Fruit fly (Drosophila melanogaster): ENCODE data around the gene Trmt61.
A peak's percentile ranks its signal among the peaks of the same experiment; 100 is the strongest.

Gene Trmt61

DNA sequence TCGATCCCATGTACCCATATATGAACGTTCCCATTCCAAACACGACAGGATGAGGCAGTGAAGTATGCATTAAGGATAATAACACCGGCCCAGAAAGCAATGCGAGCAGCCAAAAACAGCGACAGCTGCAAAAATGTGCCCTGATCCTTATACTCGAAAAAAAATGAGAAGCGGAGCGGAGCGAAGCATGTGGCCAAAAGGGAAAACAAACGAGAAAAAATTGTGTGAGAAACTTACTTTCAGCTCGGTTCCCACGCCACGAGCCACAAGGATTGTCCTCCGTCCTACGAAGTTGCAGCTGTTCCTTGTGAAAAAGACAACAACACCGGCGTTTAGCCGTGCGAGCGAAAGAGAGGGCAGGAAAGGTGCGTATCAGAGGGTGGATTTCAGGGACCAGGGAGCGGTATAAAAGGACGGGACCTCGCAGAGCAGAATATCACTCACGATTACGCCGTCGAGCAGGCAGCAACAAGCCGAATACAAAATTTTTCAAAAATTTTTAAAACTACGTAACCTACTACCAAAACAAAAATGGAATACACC is 19.4 kb upstream of the Trmt61 start:
- TF ChIP-seq cic (GFP tag; optimal IDR thresholded peaks at IDR 0.05) = no peak
- no peak for TF ChIP-seq CG33017 (tag; optimal IDR thresholded peaks at IDR 0.05)

DNA sequence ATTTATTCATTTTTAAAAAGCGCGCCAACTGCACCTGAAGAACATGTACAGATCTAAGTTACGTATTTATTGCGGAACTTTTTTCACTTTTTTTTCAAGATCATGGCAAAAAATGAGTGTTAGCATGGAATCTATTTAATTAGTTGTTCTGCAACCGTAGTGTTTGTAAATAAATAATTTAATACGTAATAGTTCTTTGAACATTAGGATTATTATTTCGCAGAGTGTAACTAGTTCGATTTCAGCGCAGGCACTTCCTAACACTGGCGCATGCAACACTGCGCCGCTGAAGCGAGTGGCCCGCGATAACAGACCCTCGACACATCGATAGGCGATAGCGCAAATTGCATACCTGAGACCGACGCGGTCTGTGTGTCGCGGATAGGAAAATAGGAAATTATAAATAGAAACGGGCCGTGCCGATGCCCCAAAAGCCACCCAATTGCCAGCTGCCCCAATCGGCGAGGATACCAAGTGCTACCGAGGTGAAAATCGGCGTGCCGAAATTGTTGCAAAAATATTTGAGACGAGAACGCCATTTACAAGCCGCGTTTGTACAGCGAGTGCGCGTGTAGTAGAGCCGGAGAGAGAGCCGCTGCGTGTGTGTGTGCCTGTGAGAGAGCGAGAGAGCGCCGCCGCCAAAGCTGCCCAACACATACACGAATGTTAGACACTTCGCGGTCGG is 17.7 kb upstream of the Trmt61 start, which contains the start of gene gro:
Gene gro (plus strand): TSS at position 320 of the 685 bp plus-strand sequence.
- TF ChIP-seq ovo (GFP tag; optimal IDR thresholded peaks at IDR 0.05) (peak; percentile 79), Mnt (GFP tag; optimal IDR thresholded peaks at IDR 0.05) (peak; percentile 79), CG11617 (GFP tag; optimal IDR thresholded peaks at IDR 0.05) (peak; percentile 22), CG7045 (GFP tag; optimal IDR thresholded peaks at IDR 0.05) (peak; percentile 65), bab1 (GFP tag; optimal IDR thresholded peaks at IDR 0.05) (peak; percentile 62), CG5204 (GFP tag; optimal IDR thresholded peaks at IDR 0.05) (peak; percentile 80), cnc (optimal IDR thresholded peaks at IDR 0.05) (no peak), CG12768 (GFP tag; optimal IDR thresholded peaks at IDR 0.05) (peak; percentile 40), pad (GFP tag; optimal IDR thresholded peaks at IDR 0.05) (peak; percentile 65), CG14711 (tag; optimal IDR thresholded peaks at IDR 0.05) (no peak), CG1620 (GFP tag; optimal IDR thresholded peaks at IDR 0.05) (peak; percentile 86), Hr96 (GFP tag; optimal IDR thresholded peaks at IDR 0.05) (peak; percentile 74), Clk (GFP tag; optimal IDR thresholded peaks at IDR 0.05) (peak; percentile 68), CG7101 (tag; optimal IDR thresholded peaks at IDR 0.05) (peak; percentile 68), tj (GFP tag; optimal IDR thresholded peaks at IDR 0.05) (no peak), cic (GFP tag; optimal IDR thresholded peaks at IDR 0.05) (no peak), toe (GFP tag; optimal IDR thresholded peaks at IDR 0.05) (peak; percentile 88), kay (GFP tag; ENCODE audit: borderline replicate concordance) (peak; percentile 91), Crg-1 (GFP tag; optimal IDR thresholded peaks at IDR 0.05) (peak; percentile 86), CG33017 (tag; optimal IDR thresholded peaks at IDR 0.05) (peak; percentile 60)

DNA sequence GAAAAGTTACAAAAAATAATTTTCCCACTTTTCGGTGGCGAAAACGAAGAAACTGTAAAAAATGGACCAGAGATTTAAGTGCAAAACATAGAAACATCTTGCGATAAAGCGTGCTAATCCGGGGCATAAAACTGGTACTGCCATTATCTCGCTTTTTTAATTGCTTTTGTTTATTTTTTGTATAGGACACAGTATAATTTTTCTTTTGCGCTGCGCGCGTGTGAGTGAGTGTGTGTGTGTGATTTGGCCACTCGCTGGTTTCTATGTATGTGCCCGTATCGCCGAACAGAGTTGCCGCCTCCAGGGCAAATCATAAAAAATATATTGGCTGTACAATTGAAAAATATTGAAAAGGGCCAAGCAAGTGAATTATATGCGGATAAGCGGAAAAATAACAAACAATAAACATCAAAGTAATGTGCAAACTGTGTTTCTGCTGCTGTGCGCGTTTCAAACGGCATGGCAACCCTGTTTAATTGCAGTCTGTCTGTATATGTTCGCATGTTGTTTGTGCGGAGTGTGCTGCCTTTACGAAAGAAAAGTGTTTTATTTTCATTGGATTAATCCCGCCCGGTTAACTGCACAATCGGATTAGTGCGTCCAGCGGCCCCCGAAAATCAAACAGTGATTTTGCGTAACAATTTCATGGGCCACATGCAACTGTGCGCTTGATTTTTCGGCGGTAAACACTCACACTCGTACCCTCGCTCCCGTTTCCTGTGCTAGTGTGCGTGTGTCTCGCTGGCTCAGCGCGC is 17.0 kb upstream of the Trmt61 start:
- TF ChIP-seq Mnt (GFP tag; optimal IDR thresholded peaks at IDR 0.05) (peak; percentile 91), ovo (GFP tag; optimal IDR thresholded peaks at IDR 0.05) (peak; percentile 67), toe (GFP tag; optimal IDR thresholded peaks at IDR 0.05) (peak; percentile 96), CG1620 (GFP tag; optimal IDR thresholded peaks at IDR 0.05) (peak; percentile 87), Hr96 (GFP tag; optimal IDR thresholded peaks at IDR 0.05) (peak; percentile 96), CG14711 (tag; optimal IDR thresholded peaks at IDR 0.05) (peak; percentile 100), CG7101 (tag; optimal IDR thresholded peaks at IDR 0.05) (peak; percentile 92), Clk (GFP tag; optimal IDR thresholded peaks at IDR 0.05) (peak; percentile 82), tj (GFP tag; optimal IDR thresholded peaks at IDR 0.05) (peak; percentile 81), CG11617 (GFP tag; optimal IDR thresholded peaks at IDR 0.05) (peak; percentile 95), CG7045 (GFP tag; optimal IDR thresholded peaks at IDR 0.05) (peak; percentile 93), Crg-1 (GFP tag; optimal IDR thresholded peaks at IDR 0.05) (peak; percentile 92), pad (GFP tag; optimal IDR thresholded peaks at IDR 0.05) (peak; percentile 70), cic (GFP tag; optimal IDR thresholded peaks at IDR 0.05) (peak; percentile 54), CG5204 (GFP tag; optimal IDR thresholded peaks at IDR 0.05) (peak; percentile 96), cnc (optimal IDR thresholded peaks at IDR 0.05) (no peak), CG12768 (GFP tag; optimal IDR thresholded peaks at IDR 0.05) (peak; percentile 93), CG33017 (tag; optimal IDR thresholded peaks at IDR 0.05) (peak; percentile 90), kay (GFP tag; ENCODE audit: borderline replicate concordance) (no peak), bab1 (GFP tag; optimal IDR thresholded peaks at IDR 0.05) (peak; percentile 93)

DNA sequence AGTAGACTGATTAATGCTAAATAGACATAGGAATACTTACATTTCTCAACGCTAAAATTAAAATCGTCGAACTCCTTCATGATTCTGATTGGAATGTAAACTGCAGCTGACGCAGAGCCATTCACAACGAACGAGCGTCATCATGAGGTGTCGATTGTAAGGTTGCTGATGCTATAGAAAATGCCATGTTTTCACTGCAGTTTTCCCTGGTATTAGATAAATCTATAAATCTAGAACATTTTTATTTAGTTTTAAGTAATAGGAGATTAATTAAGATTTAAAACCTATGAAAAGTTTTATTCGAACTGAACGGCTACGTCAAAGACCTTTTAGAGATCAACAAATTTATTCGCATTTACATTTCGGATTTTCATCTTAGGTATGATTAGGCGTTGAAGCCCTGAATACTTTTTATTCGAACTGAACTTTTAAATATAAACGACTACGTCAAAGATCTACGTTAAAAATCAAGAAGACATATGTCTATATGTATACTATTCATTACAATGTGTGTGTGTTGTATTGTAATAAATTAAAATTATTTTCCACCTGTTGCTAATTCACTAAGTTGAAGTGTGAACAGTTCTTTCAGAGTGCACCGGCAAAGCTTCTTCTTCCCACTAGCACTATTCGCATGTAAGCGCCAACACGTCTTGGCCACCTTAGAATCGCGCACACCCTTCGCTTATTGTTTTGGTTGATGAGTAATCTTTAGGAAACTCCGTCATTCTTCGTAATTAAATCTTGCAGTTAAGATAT is 7.0 kb upstream of the Trmt61 start, which contains the start of the genes Exo84 and Vps2:
Gene Exo84 (minus strand): TSS at position 108 of the 759 bp plus-strand sequence.
Gene Vps2 (plus strand): TSS at position 672 of the 759 bp plus-strand sequence.
- TF ChIP-seq ovo (GFP tag; optimal IDR thresholded peaks at IDR 0.05) (peak; percentile 54), CG7045 (GFP tag; optimal IDR thresholded peaks at IDR 0.05) (peak; percentile 48), Hr96 (GFP tag; optimal IDR thresholded peaks at IDR 0.05) (no peak), CG7101 (tag; optimal IDR thresholded peaks at IDR 0.05) (peak; percentile 17), CG12768 (GFP tag; optimal IDR thresholded peaks at IDR 0.05) (peak; percentile 39), toe (GFP tag; optimal IDR thresholded peaks at IDR 0.05) (no peak), Mnt (GFP tag; optimal IDR thresholded peaks at IDR 0.05) (no peak), kay (GFP tag; ENCODE audit: borderline replicate concordance) (peak; percentile 86), cic (GFP tag; optimal IDR thresholded peaks at IDR 0.05) (no peak), CG14711 (tag; optimal IDR thresholded peaks at IDR 0.05) (no peak), pad (GFP tag; optimal IDR thresholded peaks at IDR 0.05) (peak; percentile 27), CG11617 (GFP tag; optimal IDR thresholded peaks at IDR 0.05) (peak; percentile 52), bab1 (GFP tag; optimal IDR thresholded peaks at IDR 0.05) (no peak), cnc (optimal IDR thresholded peaks at IDR 0.05) (no peak), CG5204 (GFP tag; optimal IDR thresholded peaks at IDR 0.05) (no peak), CG1620 (GFP tag; optimal IDR thresholded peaks at IDR 0.05) (peak; percentile 68), CG33017 (tag; optimal IDR thresholded peaks at IDR 0.05) (no peak), Clk (GFP tag; optimal IDR thresholded peaks at IDR 0.05) (no peak)

DNA sequence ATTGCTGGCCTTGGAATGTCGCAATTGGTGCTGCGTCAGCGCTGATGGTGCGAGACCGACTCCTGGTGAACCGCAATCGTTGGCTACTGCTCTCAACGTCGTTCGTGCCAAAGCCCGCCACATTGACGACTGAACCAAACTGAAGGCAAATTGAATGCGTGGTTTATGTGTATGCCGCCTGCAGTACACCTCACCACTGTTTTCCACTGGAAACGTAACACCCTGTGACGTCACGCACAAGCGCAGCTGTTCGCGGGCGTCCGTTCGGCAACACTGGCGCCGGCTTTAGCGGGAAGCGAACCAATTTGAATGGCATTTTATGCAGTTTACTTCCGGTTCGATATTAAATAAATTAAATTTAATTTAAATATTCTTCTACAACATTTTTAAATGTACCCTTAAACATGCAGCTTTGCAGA is 4.1 kb upstream of the Trmt61 start, which contains the start of gene Cmpk:
Gene Cmpk (minus strand): TSS at position 225 of the 419 bp plus-strand sequence.
- TF ChIP-seq CG14711 (tag; optimal IDR thresholded peaks at IDR 0.05) (peak; percentile 77), bab1 (GFP tag; optimal IDR thresholded peaks at IDR 0.05) (peak; percentile 90), toe (GFP tag; optimal IDR thresholded peaks at IDR 0.05) (peak; percentile 56), pad (GFP tag; optimal IDR thresholded peaks at IDR 0.05) (peak; percentile 84), CG7045 (GFP tag; optimal IDR thresholded peaks at IDR 0.05) (peak; percentile 68), ovo (GFP tag; optimal IDR thresholded peaks at IDR 0.05) (peak; percentile 51), cic (GFP tag; optimal IDR thresholded peaks at IDR 0.05) (peak; percentile 84), Crg-1 (GFP tag; optimal IDR thresholded peaks at IDR 0.05) (peak; percentile 95), CG11617 (GFP tag; optimal IDR thresholded peaks at IDR 0.05) (peak; percentile 77), kay (GFP tag; ENCODE audit: borderline replicate concordance) (no peak), CG7101 (tag; optimal IDR thresholded peaks at IDR 0.05) (peak; percentile 94), CG5204 (GFP tag; optimal IDR thresholded peaks at IDR 0.05) (no peak), Mnt (GFP tag; optimal IDR thresholded peaks at IDR 0.05) (peak; percentile 90), Clk (GFP tag; optimal IDR thresholded peaks at IDR 0.05) (peak; percentile 37), CG12768 (GFP tag; optimal IDR thresholded peaks at IDR 0.05) (peak; percentile 87), Hr96 (GFP tag; optimal IDR thresholded peaks at IDR 0.05) (peak; percentile 73), cnc (optimal IDR thresholded peaks at IDR 0.05) (no peak), tj (GFP tag; optimal IDR thresholded peaks at IDR 0.05) (peak; percentile 99), CG33017 (tag; optimal IDR thresholded peaks at IDR 0.05) (peak; percentile 87), CG1620 (GFP tag; optimal IDR thresholded peaks at IDR 0.05) (peak; percentile 82)

Measured in whole organism, adult.